Worm (Caenorhabditis elegans) whole organism, mixed stage, embryonic: ENCODE measurements around the gene gst-14.
A peak's percentile ranks its signal among the peaks of the same experiment; 100 is the strongest.

Experiments used
- M03D4.4 ChIP-seq: sonication (generic microtip); optimal IDR thresholded peaks from 2 replicates; lab custom pipeline; 2017; ENCODE audit warnings: mild to moderate bottlenecking, missing genetic modification characterization, missing compliant biosample characterization
- bed-3 ChIP-seq: fragments of 200-800 bp; sonication (Bioruptor generic); optimal IDR thresholded peaks from 3 replicates; lab custom pipeline; 2018; ENCODE audit warnings: mild to moderate bottlenecking, missing genetic modification characterization, moderate library complexity, missing compliant biosample characterization
- blmp-1 ChIP-seq: fragments of 150-350 bp; optimal IDR thresholded peaks from 2 replicates; lab custom pipeline; 2014; ENCODE audit warnings: missing biosample characterization, missing genetic modification characterization
- ceh-39 ChIP-seq: fragments of 150-350 bp; optimal IDR thresholded peaks from 2 replicates; lab custom pipeline; 2014; ENCODE audit warnings: missing biosample characterization, missing genetic modification characterization
- ceh-43 ChIP-seq: fragments of 200-800 bp; sonication (Bioruptor generic); optimal IDR thresholded peaks from 2 replicates; lab custom pipeline; 2018; ENCODE audit warnings: mild to moderate bottlenecking, missing genetic modification characterization, moderate library complexity, missing compliant biosample characterization
- ceh-83 ChIP-seq: fragments of 200-800 bp; sonication (Bioruptor generic); optimal IDR thresholded peaks from 2 replicates; lab custom pipeline; 2018; ENCODE audit warnings: mild to moderate bottlenecking, missing genetic modification characterization, missing compliant biosample characterization
- ces-1 ChIP-seq: fragments of 150-350 bp; optimal IDR thresholded peaks from 2 replicates; lab custom pipeline; 2014; ENCODE audit warnings: missing biosample characterization, missing genetic modification reagents, missing genetic modification characterization
- cnd-1 ChIP-seq: fragments of 200-800 bp; sonication (Bioruptor generic); optimal IDR thresholded peaks from 2 replicates; lab custom pipeline; 2018; ENCODE audit warnings: mild to moderate bottlenecking, missing genetic modification characterization, missing compliant biosample characterization
- elt-1 ChIP-seq: sonication (generic microtip); optimal IDR thresholded peaks from 2 replicates; lab custom pipeline; 2017; ENCODE audit warnings: missing genetic modification characterization, mild to moderate bottlenecking, missing compliant biosample characterization, antibody characterized with exemption, moderate library complexity, borderline replicate concordance; ENCODE audit not compliant: insufficient read depth
- elt-3 ChIP-seq: fragments of 150-350 bp; optimal IDR thresholded peaks from 2 replicates; lab custom pipeline; 2014; ENCODE audit warnings: missing biosample characterization, missing genetic modification characterization
- flh-1 ChIP-seq: fragments of 200-800 bp; sonication (Bioruptor generic); optimal IDR thresholded peaks from 2 replicates; lab custom pipeline; 2018; ENCODE audit warnings: mild to moderate bottlenecking, missing genetic modification characterization, moderate library complexity, missing compliant biosample characterization
- ham-2 ChIP-seq: fragments of 200-800 bp; sonication (Bioruptor generic); optimal IDR thresholded peaks from 2 replicates; lab custom pipeline; 2018; ENCODE audit warnings: mild to moderate bottlenecking, missing genetic modification characterization, missing compliant biosample characterization
- hlh-1 ChIP-seq: fragments of 150-350 bp; optimal IDR thresholded peaks from 2 replicates; lab custom pipeline; 2014; ENCODE audit warnings: missing biosample characterization, missing genetic modification reagents, missing genetic modification characterization
- lin-13 ChIP-seq: fragments of 150-350 bp; optimal IDR thresholded peaks from 2 replicates; lab custom pipeline; 2014; ENCODE audit warnings: missing biosample characterization, missing genetic modification characterization
- lin-32 ChIP-seq: fragments of 200-800 bp; sonication (Bioruptor generic); optimal IDR thresholded peaks from 2 replicates; lab custom pipeline; 2018; ENCODE audit warnings: mild to moderate bottlenecking, missing genetic modification characterization, missing compliant biosample characterization
- lsy-2 ChIP-seq: fragments of 150-350 bp; optimal IDR thresholded peaks from 2 replicates; lab custom pipeline; 2014; ENCODE audit warnings: missing biosample characterization, missing genetic modification characterization
- mab-5 ChIP-seq: fragments of 150-350 bp; optimal IDR thresholded peaks from 2 replicates; lab custom pipeline; 2014; ENCODE audit warnings: missing biosample characterization, missing genetic modification characterization
- mep-1 ChIP-seq: fragments of 150-350 bp; optimal IDR thresholded peaks from 2 replicates; lab custom pipeline; 2017; ENCODE audit warnings: missing biosample characterization, missing genetic modification reagents, missing genetic modification characterization, inconsistent platforms
- mls-2 ChIP-seq: sonication (generic microtip); optimal IDR thresholded peaks from 2 replicates; lab custom pipeline; 2016; ENCODE audit warnings: mild to moderate bottlenecking, missing genetic modification characterization, moderate library complexity, missing compliant biosample characterization
- nhr-237 ChIP-seq: fragments of 150-350 bp; optimal IDR thresholded peaks from 2 replicates; lab custom pipeline; 2014; ENCODE audit warnings: missing biosample characterization, missing genetic modification characterization
- nhr-28 ChIP-seq: fragments of 150-350 bp; optimal IDR thresholded peaks from 2 replicates; lab custom pipeline; 2014; ENCODE audit warnings: missing biosample characterization, missing genetic modification characterization
- nhr-76 ChIP-seq: sonication (generic microtip); optimal IDR thresholded peaks from 2 replicates; lab custom pipeline; 2017; ENCODE audit warnings: missing biosample characterization, missing genetic modification characterization
- sem-2 ChIP-seq: fragments of 200-800 bp; sonication (Bioruptor generic); optimal IDR thresholded peaks from 2 replicates; lab custom pipeline; 2018; ENCODE audit warnings: mild to moderate bottlenecking, missing genetic modification characterization, missing compliant biosample characterization
- snpc-4 ChIP-seq: fragments of 150-350 bp; optimal IDR thresholded peaks from 2 replicates; lab custom pipeline; 2014; ENCODE audit warnings: missing biosample characterization, missing genetic modification characterization
- sptf-1 ChIP-seq: sonication (generic microtip); optimal IDR thresholded peaks from 2 replicates; lab custom pipeline; 2017; ENCODE audit warnings: mild to moderate bottlenecking, missing genetic modification characterization, moderate library complexity, missing compliant biosample characterization
- tbx-8 ChIP-seq: fragments of 200-800 bp; sonication (Bioruptor generic); optimal IDR thresholded peaks from 2 replicates; lab custom pipeline; 2018; ENCODE audit warnings: mild to moderate bottlenecking, missing genetic modification characterization, moderate library complexity, missing compliant biosample characterization
- unc-120 ChIP-seq: sonication (generic microtip); optimal IDR thresholded peaks from 2 replicates; lab custom pipeline; 2017; ENCODE audit warnings: missing genetic modification characterization, missing compliant biosample characterization; ENCODE audit not compliant: poor library complexity, severe bottlenecking
- unc-39 ChIP-seq: fragments of 150-350 bp; optimal IDR thresholded peaks from 2 replicates; lab custom pipeline; 2014; ENCODE audit warnings: missing biosample characterization, missing genetic modification characterization
- unc-62 ChIP-seq: fragments of 150-350 bp; optimal IDR thresholded peaks from 2 replicates; lab custom pipeline; 2014; ENCODE audit warnings: missing biosample characterization, missing genetic modification reagents, missing genetic modification characterization
- zip-8 ChIP-seq: fragments of 150-350 bp; optimal IDR thresholded peaks from 2 replicates; lab custom pipeline; 2014; ENCODE audit warnings: missing biosample characterization, missing genetic modification characterization
- ztf-11 ChIP-seq: fragments of 150-350 bp; optimal IDR thresholded peaks from 2 replicates; lab custom pipeline; 2014; ENCODE audit warnings: missing biosample characterization, missing genetic modification characterization

The gst-14 gene

ce11 chrII:13611186-13611585 lies 4.7 kb downstream of the gst-14 start, which contains the start of gene gst-24:
Gene gst-24 (minus strand): TSS chrII:13611366.
- no peak for TF ChIP-seq flh-1
- no peak for TF ChIP-seq ham-2 (GFP tag; lab: Kevin White, UChicago)
- no peak for TF ChIP-seq mep-1

DNA sequence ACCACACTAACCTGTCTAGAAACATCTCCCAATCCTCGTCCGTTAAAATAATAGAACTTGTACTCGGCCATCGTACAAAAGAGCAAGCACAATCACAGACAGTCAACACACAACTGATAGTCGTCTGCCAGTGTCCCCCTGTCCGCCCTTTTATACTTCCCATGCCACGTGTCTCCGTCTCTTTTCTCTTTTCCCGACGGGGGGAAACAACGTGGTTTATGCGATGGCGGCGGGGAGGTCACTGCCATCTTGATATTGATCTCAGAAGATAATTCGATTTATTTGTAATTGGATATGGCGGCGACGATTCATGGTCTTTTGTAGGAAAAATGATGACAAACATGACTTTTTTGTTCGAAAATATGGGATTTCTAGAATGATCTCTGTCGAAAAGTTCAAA lies 6.2 kb downstream of the gst-14 start, which contains the start of gene gst-20:
TSS of gene gst-20 (minus strand) at position 170 of the 400 bp plus-strand sequence.
- TF ChIP-seq elt-1 (tag; lab: Kevin White, UChicago), result peak; percentile 82
- TF ChIP-seq ham-2 (GFP tag; lab: Kevin White, UChicago), result no peak

ce11 chrII:13600904-13601303 lies 15.0 kb downstream of the gst-14 start, which contains the start of gene csp-1:
Gene csp-1 (plus strand): TSS chrII:13601204.
- TF ChIP-seq lin-32 (GFP tag; lab: Kevin White, UChicago) (no peak), M03D4.4 (tag; lab: Kevin White, UChicago) (no peak), nhr-237 (tag; lab: Kevin White, UChicago) (no peak), ham-2 (GFP tag; lab: Kevin White, UChicago) (no peak), snpc-4 (tag; lab: Kevin White, UChicago) (no peak), sem-2 (GFP tag; lab: Kevin White, UChicago) (no peak), tbx-8 (GFP tag; lab: Kevin White, UChicago) (no peak), nhr-28 (tag; lab: Kevin White, UChicago) (no peak), ceh-39 (tag; lab: Kevin White, UChicago) (no peak), flh-1 (no peak), hlh-1 (tag; lab: Kevin White, UChicago) (no peak), ces-1 (GFP tag; lab: Kevin White, UChicago) (no peak), ztf-11 (tag; lab: Kevin White, UChicago) (no peak), ceh-83 (no peak), ceh-43 (no peak), lin-13 (tag; lab: Kevin White, UChicago) (no peak)

DNA sequence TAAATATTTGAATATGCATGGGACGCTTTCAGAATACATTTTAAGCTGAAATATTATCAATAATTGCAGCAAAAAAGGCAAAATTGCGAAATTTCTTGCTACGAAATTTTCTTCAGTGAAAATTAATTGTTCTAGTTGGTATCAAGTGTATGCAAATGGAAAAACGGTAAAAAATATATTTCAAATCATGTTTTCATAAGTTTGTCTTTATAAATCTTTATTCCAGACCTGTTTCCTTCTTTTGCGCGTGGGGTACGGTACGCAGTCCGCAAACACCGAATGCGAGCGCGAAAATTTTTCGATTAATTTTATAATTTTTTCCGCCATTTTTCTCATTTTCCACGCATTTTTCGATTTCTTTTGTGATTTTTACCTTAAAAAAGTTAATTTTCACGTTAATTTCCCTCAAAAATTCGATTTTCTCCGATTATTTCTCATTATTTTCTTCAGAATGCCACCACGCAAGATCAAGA lies 19.4 kb downstream of the gst-14 start, which contains the start of the genes fbxc-23 and csc-1:
TSS of gene fbxc-23 (minus strand) at position 51 of the 473 bp plus-strand sequence.
TSS of gene csc-1 (plus strand) at position 451 of the 473 bp plus-strand sequence.
- TF ChIP-seq nhr-237 (tag; lab: Kevin White, UChicago), result peak; percentile 11
- peak; percentile 25 for TF ChIP-seq lin-13 (tag; lab: Kevin White, UChicago)
- TF ChIP-seq mep-1, result peak; percentile 40
- peak; percentile 71 for TF ChIP-seq ces-1 (GFP tag; lab: Kevin White, UChicago)
- peak; percentile 96 for TF ChIP-seq lsy-2 (tag; lab: Kevin White, UChicago)
- no peak for TF ChIP-seq M03D4.4 (tag; lab: Kevin White, UChicago)
- TF ChIP-seq, all 35 proteins: peak for 5

ce11 chrII:13595279-13595678 lies 20.6 kb downstream of the gst-14 start:
- no peak for TF ChIP-seq mls-2 (tag; lab: Kevin White, UChicago)
- TF ChIP-seq nhr-76, result no peak
- TF ChIP-seq ceh-43, result no peak
- TF ChIP-seq unc-120, result no peak
- TF ChIP-seq lin-32 (GFP tag; lab: Kevin White, UChicago), result no peak
- no peak for TF ChIP-seq nhr-237 (tag; lab: Kevin White, UChicago)
- TF ChIP-seq cnd-1 (tag; lab: Kevin White, UChicago), result no peak
- TF ChIP-seq hlh-1 (tag; lab: Kevin White, UChicago), result no peak
- TF ChIP-seq unc-62, result no peak
- no peak for TF ChIP-seq blmp-1 (tag; lab: Kevin White, UChicago)

ce11 chrII:13593659-13594221 lies 22.2 kb downstream of the gst-14 start, which contains the start of gene clec-146:
Gene clec-146 (minus strand): TSS chrII:13593774.
- no peak for TF ChIP-seq sptf-1 (tag; lab: Kevin White, UChicago)
- no peak for TF ChIP-seq unc-39
- no peak for TF ChIP-seq tbx-8 (GFP tag; lab: Kevin White, UChicago)
- no peak for TF ChIP-seq ceh-39 (tag; lab: Kevin White, UChicago)
- no peak for TF ChIP-seq elt-3 (tag; lab: Kevin White, UChicago)
- TF ChIP-seq nhr-28 (tag; lab: Kevin White, UChicago), result no peak
- TF ChIP-seq ham-2 (GFP tag; lab: Kevin White, UChicago), result no peak
- no peak for TF ChIP-seq zip-8 (tag; lab: Kevin White, UChicago)
- no peak for TF ChIP-seq mab-5 (tag; lab: Kevin White, UChicago)
- TF ChIP-seq hlh-1 (tag; lab: Kevin White, UChicago), result no peak
- no peak for TF ChIP-seq lin-13 (tag; lab: Kevin White, UChicago)
- TF ChIP-seq unc-120, result no peak
- no peak for TF ChIP-seq mep-1
- no peak for TF ChIP-seq ztf-11 (tag; lab: Kevin White, UChicago)
- no peak for TF ChIP-seq bed-3 (GFP tag; lab: Kevin White, UChicago)
